ENCODE assay signal across 2 fruit fly cellular contexts in genomic region chr3L:16217203-16217602, dm6.
TF ChIP-seq lines count a peak whose summit lies in the region.

Gene CG13073 (minus strand): TSS chr3L:16217303.

- no peak for TF ChIP-seq CTCF in whole organism, embryonic (GFP tag; optimal IDR thresholded peaks at IDR 0.05; lab: Kevin White, UChicago)

TF ChIP-seq in whole organism, embryonic, 481 proteins besides CTCF, POLR2A, EP300 and RAD21:
- TF ChIP-seq Dll (GFP tag; IDR thresholded peaks at IDR 0.05; lab: Robert Waterston, UW; ENCODE audit: partially characterized antibody) (0 out of 4 replicates have a peak, but pooled peaks have one; percentile 39), CG2199 (GFP tag; IDR thresholded peaks at IDR 0.05; lab: Robert Waterston, UW) (no peak), Doc3 (GFP tag; IDR thresholded peaks at IDR 0.05; lab: Robert Waterston, UW; ENCODE audit: partially characterized antibody) (0 out of 3 replicates have a peak, but pooled peaks have one; percentile 37), fd64A (GFP tag; optimal IDR thresholded peaks at IDR 0.05; lab: Kevin White, UChicago) (no peak), tna (GFP tag; IDR thresholded peaks at IDR 0.05; lab: Robert Waterston, UW; ENCODE audit: partially characterized antibody) (no peak), CG4707 (GFP tag; optimal IDR thresholded peaks at IDR 0.05; lab: Kevin White, UChicago) (no peak), bab2 (GFP tag; optimal IDR thresholded peaks at IDR 0.05; lab: Kevin White, UChicago) (no peak)

TF ChIP-seq in whole organism, prepupa, 60 proteins besides CTCF, POLR2A, EP300 and RAD21:
- TF ChIP-seq CG6276 (GFP tag; optimal IDR thresholded peaks at IDR 0.05; lab: Kevin White, UChicago): no peak
- peak; percentile 35 for TF ChIP-seq Eip78C (GFP tag; lab: Kevin White, UChicago)
TF ChIP-seq in whole organism, prepupa: peak in this region for 1.
